Worm (Caenorhabditis elegans) whole organism, L4/young adult: ENCODE results near the gene mex-6.
A peak's percentile ranks its signal among the peaks of the same experiment; 100 is the strongest.

Experiments used
- W03F9.2 ChIP-seq: fragments of 150-350 bp; optimal IDR thresholded peaks from 2 replicates; lab custom pipeline; 2014; ENCODE audit warnings: missing biosample characterization, missing genetic modification characterization
- dao-5 ChIP-seq: sonication (generic microtip); optimal IDR thresholded peaks from 2 replicates; lab custom pipeline; 2016; ENCODE audit warnings: missing genotype, missing genetic modification characterization, moderate library complexity, missing compliant biosample characterization
- him-1 ChIP-seq: sonication (generic microtip); optimal IDR thresholded peaks from 2 replicates; lab custom pipeline; 2016; ENCODE audit warnings: missing genotype, missing genetic modification reagents, missing genetic modification characterization, missing compliant biosample characterization

Gene mex-6

DNA sequence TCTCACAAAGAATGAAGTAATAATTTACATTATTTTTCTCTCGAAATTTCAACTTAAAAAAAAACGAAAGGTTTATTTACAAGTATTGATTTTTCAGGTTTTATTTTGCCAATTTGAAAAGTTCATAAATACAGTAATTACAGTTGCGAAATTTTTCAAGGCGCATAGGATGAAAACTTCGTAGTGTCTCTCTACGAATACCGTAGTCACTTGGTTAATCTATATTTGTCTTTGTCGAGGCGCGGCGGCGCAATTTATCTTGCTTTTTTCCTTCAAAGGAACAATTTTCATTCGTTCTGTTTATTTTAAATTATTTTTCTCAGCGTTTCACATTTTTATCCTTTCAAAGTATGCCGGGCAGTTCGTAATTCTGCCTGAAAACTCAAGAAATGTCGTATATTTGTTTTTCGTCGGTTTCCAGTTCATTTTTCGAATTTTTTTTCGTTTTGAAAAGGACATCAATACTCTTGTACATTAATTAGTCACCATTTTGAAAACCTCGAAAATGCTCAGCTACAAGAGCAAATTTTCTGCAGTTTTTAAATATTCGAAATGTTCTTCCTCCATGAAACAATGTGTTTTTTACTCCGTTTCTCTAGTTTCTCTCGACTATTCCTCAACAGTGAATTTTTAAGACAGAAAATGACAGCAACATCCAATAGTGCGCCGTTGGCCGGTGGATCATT lies at the start of gene mex-6:
Gene mex-6, plus strand, starts transcription at position 636 of the 686 bp plus-strand sequence.
- TF ChIP-seq dao-5 (tag; lab: Kevin White, UChicago) (no peak), him-1 (tag; lab: Kevin White, UChicago) (no peak), W03F9.2 (tag; lab: Kevin White, UChicago) (no peak)

- TF ChIP-seq him-1 (tag; lab: Kevin White, UChicago) (no peak), dao-5 (tag; lab: Kevin White, UChicago) (no peak), W03F9.2 (tag; lab: Kevin White, UChicago) (no peak)
Measured at ce11 chrII:9474367-9475105, 49.4 kb upstream of the mex-6 start, which contains the start of the genes chil-25 and chil-26. Gene chil-25 (minus strand): TSS chrII:9474467. Gene chil-26 (plus strand): TSS chrII:9475055.

- TF ChIP-seq him-1 (tag; lab: Kevin White, UChicago), result no peak
Measured at ce11 chrII:9477567-9477966, 46.4 kb upstream of the mex-6 start, which contains the start of gene chil-27. Gene chil-27 (plus strand): TSS chrII:9477867.

ce11 chrII:9480006-9480405 lies 44.0 kb upstream of the mex-6 start, which contains the start of gene T19H5.7:
Gene T19H5.7 (minus strand): TSS chrII:9480106.
- no peak for TF ChIP-seq him-1 (tag; lab: Kevin White, UChicago)
- no peak for TF ChIP-seq W03F9.2 (tag; lab: Kevin White, UChicago)
- no peak for TF ChIP-seq dao-5 (tag; lab: Kevin White, UChicago)

- TF ChIP-seq him-1 (tag; lab: Kevin White, UChicago), result no peak
- no peak for TF ChIP-seq W03F9.2 (tag; lab: Kevin White, UChicago)
- TF ChIP-seq dao-5 (tag; lab: Kevin White, UChicago), result no peak
Measured at ce11 chrII:9481427-9481826, 42.5 kb upstream of the mex-6 start.

DNA sequence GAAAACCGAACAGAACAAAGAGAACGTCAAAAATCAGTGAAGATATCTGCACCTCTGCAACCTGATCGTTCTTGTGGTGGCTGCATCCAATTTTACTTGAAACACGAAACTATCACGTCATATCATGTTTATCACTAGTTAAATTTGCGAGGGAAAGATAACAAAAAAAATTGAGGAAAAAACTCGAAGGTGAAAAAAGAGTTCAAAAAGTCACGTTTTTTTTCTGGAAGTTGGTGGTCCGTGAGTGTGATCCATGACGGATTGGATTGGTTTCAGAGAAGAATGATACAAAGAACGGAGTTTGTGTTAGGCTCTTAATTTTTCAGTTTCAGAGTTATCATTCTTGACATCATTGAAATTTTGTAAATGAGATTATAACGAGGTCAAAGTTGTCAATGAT lies 41.4 kb upstream of the mex-6 start:
- TF ChIP-seq dao-5 (tag; lab: Kevin White, UChicago) (no peak), W03F9.2 (tag; lab: Kevin White, UChicago) (no peak), him-1 (tag; lab: Kevin White, UChicago) (no peak)

ce11 chrII:9483342-9483741 lies 40.6 kb upstream of the mex-6 start:
- TF ChIP-seq him-1 (tag; lab: Kevin White, UChicago), result no peak
- no peak for TF ChIP-seq W03F9.2 (tag; lab: Kevin White, UChicago)
- TF ChIP-seq dao-5 (tag; lab: Kevin White, UChicago), result no peak

- TF ChIP-seq W03F9.2 (tag; lab: Kevin White, UChicago) (no peak), him-1 (tag; lab: Kevin White, UChicago) (no peak), dao-5 (tag; lab: Kevin White, UChicago) (no peak)
Measured at ce11 chrII:9485081-9485730, 38.8 kb upstream of the mex-6 start.

ce11 chrII:9487337-9487950 lies 36.5 kb upstream of the mex-6 start, which contains the start of gene T19H5.4:
Gene T19H5.4 (minus strand): TSS chrII:9487387.
- no peak for TF ChIP-seq him-1 (tag; lab: Kevin White, UChicago)
- TF ChIP-seq W03F9.2 (tag; lab: Kevin White, UChicago), result peak; percentile 31

ce11 chrII:9489922-9490321 lies 34.1 kb upstream of the mex-6 start:
- TF ChIP-seq W03F9.2 (tag; lab: Kevin White, UChicago) (no peak), dao-5 (tag; lab: Kevin White, UChicago) (no peak), him-1 (tag; lab: Kevin White, UChicago) (no peak)

DNA sequence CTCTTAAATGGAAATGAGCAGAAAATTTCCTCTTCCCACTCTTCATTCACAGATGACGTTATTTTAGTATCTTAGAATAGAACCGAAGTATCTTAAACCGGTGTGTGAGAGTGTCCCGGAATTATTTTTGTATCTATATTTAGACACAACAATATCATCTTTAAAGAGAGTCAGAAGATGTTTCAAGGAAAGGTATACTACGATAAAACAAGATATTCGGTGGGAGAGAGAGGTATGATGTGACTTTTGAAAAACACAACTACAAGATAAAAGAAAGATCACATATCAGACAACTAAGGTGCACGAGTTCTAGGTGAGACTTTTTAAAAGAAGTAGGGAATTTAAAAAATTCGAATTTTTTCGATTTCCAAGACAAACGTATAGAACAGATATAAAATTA lies 33.4 kb upstream of the mex-6 start:
- no peak for TF ChIP-seq W03F9.2 (tag; lab: Kevin White, UChicago)
- TF ChIP-seq dao-5 (tag; lab: Kevin White, UChicago), result no peak
- no peak for TF ChIP-seq him-1 (tag; lab: Kevin White, UChicago)

ce11 chrII:9491045-9491444 lies 32.9 kb upstream of the mex-6 start:
- TF ChIP-seq W03F9.2 (tag; lab: Kevin White, UChicago), result no peak
- no peak for TF ChIP-seq him-1 (tag; lab: Kevin White, UChicago)
- TF ChIP-seq dao-5 (tag; lab: Kevin White, UChicago), result no peak
